Worm (Caenorhabditis elegans) whole organism, L4/young adult: Measurements from ENCODE around the gene srv-29.

Experiments
- W03F9.2 ChIP-seq: fragments of 150-350 bp; optimal IDR thresholded peaks from 2 replicates; lab custom pipeline; 2014; ENCODE audit warnings: missing biosample characterization, missing genetic modification characterization
- him-1 ChIP-seq: sonication (generic microtip); optimal IDR thresholded peaks from 2 replicates; lab custom pipeline; 2016; ENCODE audit warnings: missing genotype, missing genetic modification reagents, missing genetic modification characterization, missing compliant biosample characterization

DNA sequence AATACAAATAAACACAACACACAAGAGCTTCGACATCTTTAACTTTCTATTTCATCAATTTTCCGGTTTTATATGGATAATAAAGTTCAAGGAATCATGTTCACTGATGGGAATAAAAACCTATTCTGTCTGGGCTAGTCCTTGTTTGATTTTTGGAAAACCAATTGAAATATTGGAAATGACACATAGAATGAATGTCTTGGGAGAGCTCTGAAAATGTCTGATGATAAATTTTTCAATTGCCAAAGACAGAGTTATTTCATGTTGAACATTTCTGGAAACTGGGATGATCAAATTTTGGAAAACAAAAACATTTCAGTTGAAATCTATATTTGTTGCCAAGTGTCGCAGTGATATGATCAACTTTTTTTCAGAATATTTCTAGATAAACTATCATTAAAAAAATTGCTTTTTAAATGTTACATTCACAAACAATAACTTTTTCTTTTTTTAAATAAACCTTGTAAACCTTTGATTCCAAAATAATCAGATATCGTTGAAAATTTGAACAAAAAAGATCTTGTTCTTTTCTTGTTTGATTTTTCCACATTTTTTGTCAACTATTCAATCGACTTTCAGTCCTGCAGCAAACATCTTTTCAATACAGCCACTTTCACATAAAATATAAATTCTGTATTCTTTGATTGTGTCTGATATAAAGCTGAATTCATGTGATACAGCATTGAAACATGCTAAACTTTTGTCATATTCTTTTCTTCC, 28.7 kb downstream of the srv-29 start, which contains the start of the genes F58F9.6 and F58F9.8:
- no peak for TF ChIP-seq him-1
- TF ChIP-seq W03F9.2 (tag; lab: Kevin White, UChicago), result no peak
